Worm (Caenorhabditis elegans) whole organism, young adult: Measurements from ENCODE around the gene clec-82.

Experiments
- C06A6.2 ChIP-seq: fragments of 200-800 bp; sonication (Bioruptor generic); conservative IDR thresholded peaks from 2 replicates; pipeline ENCODE4 v1.3.6; 2022; ENCODE audit warnings: missing genetic modification characterization, missing compliant biosample characterization
- ama-1 ChIP-seq, 3 experiments: fragments of 150-350 bp in 1 of 3; sonication (generic microtip) in 2 of 3; optimal IDR thresholded peaks; 2 replicates each; lab custom pipeline; 2014 to 2018; ENCODE audit warnings: missing biosample characterization in 2 of 3, missing genetic modification characterization in 2 of 3, missing genetic modification reagents in 2 of 3
- atf-7 ChIP-seq: sonication (generic microtip); optimal IDR thresholded peaks from 2 replicates; lab custom pipeline; 2017; ENCODE audit warnings: mild to moderate bottlenecking, missing genetic modification characterization, missing compliant biosample characterization
- cebp-2 ChIP-seq: fragments of 200-800 bp; sonication (Bioruptor generic); IDR thresholded peaks from 2 replicates; pipeline ENCODE4 v1.3.6; 2022; ENCODE audit warnings: missing genetic modification characterization, missing compliant biosample characterization
- lin-35 ChIP-seq, 3 experiments: fragments of 150-350 bp in 2 of 3; sonication (generic microtip) in 1 of 3; optimal IDR thresholded peaks; 2 replicates each; lab custom pipeline; 2014 to 2018; ENCODE audit warnings: missing biosample characterization in 3 of 3, missing genetic modification characterization in 3 of 3, missing genetic modification reagents in 3 of 3
- lsy-27 ChIP-seq: sonication (generic microtip); optimal IDR thresholded peaks from 2 replicates; lab custom pipeline; 2017; ENCODE audit warnings: missing genetic modification characterization, mild to moderate bottlenecking, missing compliant biosample characterization, antibody characterized with exemption, missing genotype, borderline replicate concordance; ENCODE audit not compliant: insufficient read depth
- madf-8 ChIP-seq: fragments of 200-800 bp; sonication (Bioruptor generic); conservative IDR thresholded peaks from 2 replicates; pipeline ENCODE4 v1.3.6; 2022; ENCODE audit warnings: missing genetic modification reagents, missing genetic modification characterization, missing compliant biosample characterization
- snpc-3.4 ChIP-seq: sonication (generic microtip); optimal IDR thresholded peaks from 2 replicates; lab custom pipeline; 2017; ENCODE audit warnings: missing genetic modification characterization, mild to moderate bottlenecking, missing compliant biosample characterization, antibody characterized with exemption, moderate library complexity, missing genotype, missing genetic modification reagents
- tbx-9 ChIP-seq: sonication (generic microtip); optimal IDR thresholded peaks from 2 replicates; lab custom pipeline; 2016; ENCODE audit warnings: borderline replicate concordance, missing genetic modification characterization, inconsistent platforms, missing compliant biosample characterization
- unc-130 ChIP-seq: sonication (generic microtip); optimal IDR thresholded peaks from 2 replicates; lab custom pipeline; 2016; ENCODE audit warnings: missing genetic modification reagents, missing genetic modification characterization, missing compliant biosample characterization
- unc-62 ChIP-seq: fragments of 150-350 bp; optimal IDR thresholded peaks from 2 replicates; lab custom pipeline; 2014; ENCODE audit warnings: missing biosample characterization, missing genetic modification reagents, missing genetic modification characterization
- ztf-18 ChIP-seq: sonication (generic microtip); optimal IDR thresholded peaks from 2 replicates; lab custom pipeline; 2016; ENCODE audit warnings: missing genotype, mild to moderate bottlenecking, missing genetic modification characterization, missing compliant biosample characterization
- ztf-3 ChIP-seq: fragments of 200-800 bp; sonication (Bioruptor generic); optimal IDR thresholded peaks from 2 replicates; lab custom pipeline; 2018; ENCODE audit warnings: mild to moderate bottlenecking, missing genetic modification characterization, missing compliant biosample characterization

ce11 chrIV:2809208-2809607, 26.3 kb upstream of the clec-82 start, which contains the start of gene Y54G2A.76:
- TF ChIP-seq atf-7 (tag; lab: Kevin White, UChicago) (no peak), C06A6.2 (GFP tag; lab: Robert Waterston, UW) (no peak), tbx-9 (no peak), ztf-3 (GFP tag; lab: Kevin White, UChicago) (no peak), snpc-3.4 (no peak), madf-8 (no peak), ztf-18 (no peak), lsy-27 (tag; lab: Kevin White, UChicago) (no peak), unc-130 (GFP tag; lab: Kevin White, UChicago) (no peak), unc-62 (no peak), lin-35 (GFP tag; optimal IDR thresholded peaks at IDR 0.05; lab: Kevin White, UChicago) (no peak), ama-1 (optimal IDR thresholded peaks at IDR 0.05; lab: Kevin White, UChicago) (no peak), ama-1 (GFP tag; optimal IDR thresholded peaks at IDR 0.05; lab: Kevin White, UChicago) (no peak), cebp-2 (no peak)
